Worm (Caenorhabditis elegans): ENCODE results near the gene tag-89.

DNA sequence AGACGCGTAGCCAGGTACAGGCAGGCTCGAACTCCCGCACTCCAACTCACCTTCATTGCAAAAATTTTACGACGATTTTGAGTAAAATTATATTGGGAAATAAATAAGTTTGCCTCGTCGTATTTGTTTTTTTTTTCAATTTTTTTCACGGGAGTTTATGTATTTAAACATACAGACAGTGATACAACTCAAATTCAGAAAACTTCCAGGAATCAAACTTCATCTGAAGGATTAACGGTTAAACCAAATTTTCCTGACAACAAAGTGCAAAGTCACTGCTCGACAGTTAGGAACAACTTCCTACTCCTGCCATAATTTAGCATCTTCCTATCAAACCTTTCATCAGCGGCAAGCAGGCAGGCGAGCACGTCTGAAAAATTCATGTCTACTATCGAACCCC is 30.5 kb downstream of the tag-89 start, which contains the start of gene F22B3.8:
- TF ChIP-seq scrt-1 (GFP tag; IDR thresholded peaks at IDR 0.05) (no peak), sea-1 (GFP tag; conservative IDR thresholded peaks at IDR 0.05) (no peak), ets-7 (tag; optimal IDR thresholded peaks at IDR 0.05) (no peak), ama-1 (optimal IDR thresholded peaks at IDR 0.05) (no peak), tra-4 (tag; optimal IDR thresholded peaks at IDR 0.05) (no peak), flt-1 (GFP tag; IDR thresholded peaks at IDR 0.05) (no peak), tbx-11 (GFP tag; IDR thresholded peaks at IDR 0.05) (no peak)
